Worm (Caenorhabditis elegans) whole organism, mixed stage, embryonic: ENCODE data around the gene arrd-19.

Source experiments
- bed-3 ChIP-seq: fragments of 200-800 bp; sonication (Bioruptor generic); optimal IDR thresholded peaks from 3 replicates; lab custom pipeline; 2018; ENCODE audit warnings: mild to moderate bottlenecking, missing genetic modification characterization, moderate library complexity, missing compliant biosample characterization
- lsy-2 ChIP-seq: fragments of 150-350 bp; optimal IDR thresholded peaks from 2 replicates; lab custom pipeline; 2014; ENCODE audit warnings: missing biosample characterization, missing genetic modification characterization
- sptf-1 ChIP-seq: sonication (generic microtip); optimal IDR thresholded peaks from 2 replicates; lab custom pipeline; 2017; ENCODE audit warnings: mild to moderate bottlenecking, missing genetic modification characterization, moderate library complexity, missing compliant biosample characterization

DNA sequence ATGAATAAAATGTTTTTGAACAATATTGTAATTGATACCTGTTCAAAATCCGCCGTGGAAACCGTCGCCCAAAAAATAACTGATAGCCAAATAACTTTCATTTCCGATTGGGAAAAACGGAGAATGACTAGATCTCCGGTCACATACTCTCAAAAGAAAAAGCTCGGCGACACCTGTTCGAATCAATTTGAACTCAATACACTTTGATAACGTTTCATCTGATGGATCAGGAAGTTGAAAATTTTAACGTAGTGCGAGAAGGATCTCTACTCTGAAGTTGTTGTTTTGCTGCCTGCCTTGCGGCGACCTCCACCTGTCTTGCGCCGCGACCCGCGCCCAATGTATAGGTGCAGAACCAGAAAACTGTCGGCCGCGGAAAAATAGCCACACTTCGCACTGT lies 42.2 kb downstream of the arrd-19 start, which contains the start of gene T28A11.20:
- TF ChIP-seq bed-3 (GFP tag; lab: Kevin White, UChicago) (no peak), lsy-2 (no peak), sptf-1 (tag; lab: Kevin White, UChicago) (no peak)
